Worm (Caenorhabditis elegans) whole organism, mixed stage, embryonic: ENCODE data around the gene C35B1.4.

ENCODE experiments used
- M03D4.4 ChIP-seq: sonication (generic microtip); optimal IDR thresholded peaks from 2 replicates; lab custom pipeline; 2017; ENCODE audit warnings: mild to moderate bottlenecking, missing genetic modification characterization, missing compliant biosample characterization
- bed-3 ChIP-seq: fragments of 200-800 bp; sonication (Bioruptor generic); optimal IDR thresholded peaks from 3 replicates; lab custom pipeline; 2018; ENCODE audit warnings: mild to moderate bottlenecking, missing genetic modification characterization, moderate library complexity, missing compliant biosample characterization
- blmp-1 ChIP-seq: fragments of 150-350 bp; optimal IDR thresholded peaks from 2 replicates; lab custom pipeline; 2014; ENCODE audit warnings: missing biosample characterization, missing genetic modification characterization
- ceh-39 ChIP-seq: fragments of 150-350 bp; optimal IDR thresholded peaks from 2 replicates; lab custom pipeline; 2014; ENCODE audit warnings: missing biosample characterization, missing genetic modification characterization
- ceh-43 ChIP-seq: fragments of 200-800 bp; sonication (Bioruptor generic); optimal IDR thresholded peaks from 2 replicates; lab custom pipeline; 2018; ENCODE audit warnings: mild to moderate bottlenecking, missing genetic modification characterization, moderate library complexity, missing compliant biosample characterization
- ceh-83 ChIP-seq: fragments of 200-800 bp; sonication (Bioruptor generic); optimal IDR thresholded peaks from 2 replicates; lab custom pipeline; 2018; ENCODE audit warnings: mild to moderate bottlenecking, missing genetic modification characterization, missing compliant biosample characterization
- ces-1 ChIP-seq: fragments of 150-350 bp; optimal IDR thresholded peaks from 2 replicates; lab custom pipeline; 2014; ENCODE audit warnings: missing biosample characterization, missing genetic modification reagents, missing genetic modification characterization
- cnd-1 ChIP-seq: fragments of 200-800 bp; sonication (Bioruptor generic); optimal IDR thresholded peaks from 2 replicates; lab custom pipeline; 2018; ENCODE audit warnings: mild to moderate bottlenecking, missing genetic modification characterization, missing compliant biosample characterization
- drap-1 ChIP-seq: fragments of 200-800 bp; sonication (Bioruptor generic); optimal IDR thresholded peaks from 3 replicates; lab custom pipeline; 2018; ENCODE audit warnings: mild to moderate bottlenecking, missing genetic modification characterization, missing compliant biosample characterization
- elt-1 ChIP-seq: sonication (generic microtip); optimal IDR thresholded peaks from 2 replicates; lab custom pipeline; 2017; ENCODE audit warnings: missing genetic modification characterization, mild to moderate bottlenecking, missing compliant biosample characterization, antibody characterized with exemption, moderate library complexity, borderline replicate concordance; ENCODE audit not compliant: insufficient read depth
- elt-3 ChIP-seq: fragments of 150-350 bp; optimal IDR thresholded peaks from 2 replicates; lab custom pipeline; 2014; ENCODE audit warnings: missing biosample characterization, missing genetic modification characterization
- flh-1 ChIP-seq: fragments of 200-800 bp; sonication (Bioruptor generic); optimal IDR thresholded peaks from 2 replicates; lab custom pipeline; 2018; ENCODE audit warnings: mild to moderate bottlenecking, missing genetic modification characterization, moderate library complexity, missing compliant biosample characterization
- ham-2 ChIP-seq: fragments of 200-800 bp; sonication (Bioruptor generic); optimal IDR thresholded peaks from 2 replicates; lab custom pipeline; 2018; ENCODE audit warnings: mild to moderate bottlenecking, missing genetic modification characterization, missing compliant biosample characterization
- hlh-1 ChIP-seq: fragments of 150-350 bp; optimal IDR thresholded peaks from 2 replicates; lab custom pipeline; 2014; ENCODE audit warnings: missing biosample characterization, missing genetic modification reagents, missing genetic modification characterization
- lin-13 ChIP-seq: fragments of 150-350 bp; optimal IDR thresholded peaks from 2 replicates; lab custom pipeline; 2014; ENCODE audit warnings: missing biosample characterization, missing genetic modification characterization
- lin-32 ChIP-seq: fragments of 200-800 bp; sonication (Bioruptor generic); optimal IDR thresholded peaks from 2 replicates; lab custom pipeline; 2018; ENCODE audit warnings: mild to moderate bottlenecking, missing genetic modification characterization, missing compliant biosample characterization
- lsy-2 ChIP-seq: fragments of 150-350 bp; optimal IDR thresholded peaks from 2 replicates; lab custom pipeline; 2014; ENCODE audit warnings: missing biosample characterization, missing genetic modification characterization
- mab-5 ChIP-seq: fragments of 150-350 bp; optimal IDR thresholded peaks from 2 replicates; lab custom pipeline; 2014; ENCODE audit warnings: missing biosample characterization, missing genetic modification characterization
- mep-1 ChIP-seq: fragments of 150-350 bp; optimal IDR thresholded peaks from 2 replicates; lab custom pipeline; 2017; ENCODE audit warnings: missing biosample characterization, missing genetic modification reagents, missing genetic modification characterization, inconsistent platforms
- mls-2 ChIP-seq: sonication (generic microtip); optimal IDR thresholded peaks from 2 replicates; lab custom pipeline; 2016; ENCODE audit warnings: mild to moderate bottlenecking, missing genetic modification characterization, moderate library complexity, missing compliant biosample characterization
- nhr-12 ChIP-seq: fragments of 150-350 bp; optimal IDR thresholded peaks from 2 replicates; lab custom pipeline; 2014; ENCODE audit warnings: missing biosample characterization, missing genetic modification characterization
- nhr-2 ChIP-seq: fragments of 150-350 bp; optimal IDR thresholded peaks from 2 replicates; lab custom pipeline; 2014; ENCODE audit warnings: missing biosample characterization, missing genetic modification characterization
- nhr-237 ChIP-seq: fragments of 150-350 bp; optimal IDR thresholded peaks from 2 replicates; lab custom pipeline; 2014; ENCODE audit warnings: missing biosample characterization, missing genetic modification characterization
- nhr-28 ChIP-seq: fragments of 150-350 bp; optimal IDR thresholded peaks from 2 replicates; lab custom pipeline; 2014; ENCODE audit warnings: missing biosample characterization, missing genetic modification characterization
- nhr-76 ChIP-seq: sonication (generic microtip); optimal IDR thresholded peaks from 2 replicates; lab custom pipeline; 2017; ENCODE audit warnings: missing biosample characterization, missing genetic modification characterization
- pha-4 ChIP-seq: fragments of 150-350 bp; optimal IDR thresholded peaks from 2 replicates; lab custom pipeline; 2018; ENCODE audit warnings: missing biosample characterization, missing genetic modification reagents, missing genetic modification characterization
- sem-2 ChIP-seq: fragments of 200-800 bp; sonication (Bioruptor generic); optimal IDR thresholded peaks from 2 replicates; lab custom pipeline; 2018; ENCODE audit warnings: mild to moderate bottlenecking, missing genetic modification characterization, missing compliant biosample characterization
- snpc-4 ChIP-seq: fragments of 150-350 bp; optimal IDR thresholded peaks from 2 replicates; lab custom pipeline; 2014; ENCODE audit warnings: missing biosample characterization, missing genetic modification characterization
- sptf-1 ChIP-seq: sonication (generic microtip); optimal IDR thresholded peaks from 2 replicates; lab custom pipeline; 2017; ENCODE audit warnings: mild to moderate bottlenecking, missing genetic modification characterization, moderate library complexity, missing compliant biosample characterization
- tbx-8 ChIP-seq: fragments of 200-800 bp; sonication (Bioruptor generic); optimal IDR thresholded peaks from 2 replicates; lab custom pipeline; 2018; ENCODE audit warnings: mild to moderate bottlenecking, missing genetic modification characterization, moderate library complexity, missing compliant biosample characterization
- unc-120 ChIP-seq: sonication (generic microtip); optimal IDR thresholded peaks from 2 replicates; lab custom pipeline; 2017; ENCODE audit warnings: missing genetic modification characterization, missing compliant biosample characterization; ENCODE audit not compliant: poor library complexity, severe bottlenecking
- unc-39 ChIP-seq: fragments of 150-350 bp; optimal IDR thresholded peaks from 2 replicates; lab custom pipeline; 2014; ENCODE audit warnings: missing biosample characterization, missing genetic modification characterization
- unc-62 ChIP-seq: fragments of 150-350 bp; optimal IDR thresholded peaks from 2 replicates; lab custom pipeline; 2014; ENCODE audit warnings: missing biosample characterization, missing genetic modification reagents, missing genetic modification characterization
- zip-8 ChIP-seq: fragments of 150-350 bp; optimal IDR thresholded peaks from 2 replicates; lab custom pipeline; 2014; ENCODE audit warnings: missing biosample characterization, missing genetic modification characterization
- ztf-11 ChIP-seq: fragments of 150-350 bp; optimal IDR thresholded peaks from 2 replicates; lab custom pipeline; 2014; ENCODE audit warnings: missing biosample characterization, missing genetic modification characterization

Gene C35B1.4

DNA sequence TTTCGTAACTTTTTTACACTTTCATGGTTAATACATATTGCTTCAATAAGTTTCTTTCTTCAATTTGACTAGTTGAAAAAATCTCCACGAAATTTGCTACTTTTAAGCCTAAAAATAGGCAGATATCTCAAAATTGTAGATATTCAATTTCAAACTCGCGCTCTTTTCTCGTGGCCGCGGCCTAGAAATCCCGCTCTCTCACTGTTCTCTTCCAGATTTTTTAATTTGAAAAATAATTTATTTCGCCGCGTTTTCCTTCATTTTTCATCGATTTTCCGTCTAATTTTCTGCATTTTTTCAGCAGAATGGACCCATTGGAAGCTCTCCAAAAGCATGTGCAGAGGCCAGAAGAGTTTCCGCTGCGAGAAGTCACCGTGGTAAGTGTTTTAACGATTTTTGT lies 37.3 kb upstream of the C35B1.4 start, which contains the start of gene cdc-73:
Gene cdc-73, plus strand, starts transcription at position 302 of the 400 bp plus-strand sequence.
- TF ChIP-seq ces-1 (GFP tag; lab: Kevin White, UChicago) (peak; percentile 35), nhr-76 (tag; lab: Kevin White, UChicago) (no peak), bed-3 (GFP tag; lab: Kevin White, UChicago) (no peak), sptf-1 (tag; lab: Kevin White, UChicago) (peak; percentile 31), lsy-2 (tag; lab: Kevin White, UChicago) (peak; percentile 23), blmp-1 (tag; lab: Kevin White, UChicago) (no peak), mab-5 (no peak), unc-39 (no peak), ztf-11 (no peak), hlh-1 (tag; lab: Kevin White, UChicago) (no peak), snpc-4 (no peak)
- TF ChIP-seq, all 35 proteins: peak for 3

DNA sequence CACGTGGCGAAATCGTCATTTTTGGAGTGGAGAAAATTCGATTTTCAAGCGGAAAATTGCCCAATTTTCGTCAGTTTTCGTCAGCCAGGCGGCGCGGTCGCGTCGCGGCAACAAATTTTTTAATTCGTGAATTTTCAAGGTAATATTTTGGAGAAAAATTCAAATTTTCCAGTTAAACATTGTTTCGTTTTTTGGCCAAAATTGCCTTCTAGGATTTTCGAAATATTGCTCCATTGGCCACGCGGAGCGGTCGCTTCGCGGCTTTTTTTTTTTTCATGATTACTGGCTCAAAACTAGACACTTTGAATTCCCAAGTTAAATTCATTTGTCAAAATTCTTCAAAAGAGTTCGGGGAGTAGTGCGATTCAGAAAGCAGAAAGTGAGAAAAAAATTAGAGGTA lies 32.0 kb upstream of the C35B1.4 start:
- TF ChIP-seq mls-2: no peak
- TF ChIP-seq ces-1 (GFP tag; lab: Kevin White, UChicago): no peak
- no peak for TF ChIP-seq ztf-11
- TF ChIP-seq bed-3 (GFP tag; lab: Kevin White, UChicago): no peak
- no peak for TF ChIP-seq ceh-83 (GFP tag; lab: Kevin White, UChicago)
- no peak for TF ChIP-seq M03D4.4
- no peak for TF ChIP-seq nhr-2
- TF ChIP-seq nhr-237 (tag; lab: Kevin White, UChicago): no peak
- no peak for TF ChIP-seq elt-3

DNA sequence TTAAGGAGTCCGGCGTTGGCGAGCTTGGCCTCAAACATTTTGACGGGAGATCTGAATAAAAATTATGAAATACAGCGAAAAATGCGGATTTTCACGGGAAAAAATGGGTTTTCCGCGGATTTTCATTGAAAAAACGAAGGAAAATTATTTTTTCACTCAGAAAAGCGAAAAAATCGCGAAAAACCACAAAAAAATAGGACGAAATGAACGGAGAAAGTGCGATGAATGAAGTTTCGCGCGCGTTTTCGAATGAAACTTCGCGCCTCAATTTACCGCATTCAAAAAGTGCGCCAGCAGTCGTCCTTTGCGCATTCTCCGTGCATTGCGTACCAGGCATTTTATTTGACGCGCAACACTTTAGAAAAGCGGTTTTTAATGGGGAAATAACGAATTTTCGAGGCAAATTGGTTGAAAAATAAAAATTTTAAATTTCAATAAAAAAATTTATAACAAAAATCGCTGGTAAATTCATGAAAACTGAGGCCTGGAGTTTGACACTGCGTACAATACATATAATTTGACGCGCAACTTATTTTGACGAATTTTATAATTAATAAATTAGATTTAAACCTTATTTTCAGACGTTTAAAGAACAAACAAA lies 30.1 kb upstream of the C35B1.4 start, which contains the start of gene pcn-1:
Gene pcn-1, minus strand, starts transcription at position 51 of the 601 bp plus-strand sequence.
- TF ChIP-seq ces-1 (GFP tag; lab: Kevin White, UChicago): peak; percentile 86
- TF ChIP-seq mab-5: peak; percentile 76
- no peak for TF ChIP-seq sem-2
- TF ChIP-seq zip-8 (tag; lab: Kevin White, UChicago): no peak
- TF ChIP-seq sptf-1 (tag; lab: Kevin White, UChicago): peak; percentile 74
- no peak for TF ChIP-seq nhr-12 (tag; lab: Kevin White, UChicago)
- TF ChIP-seq ceh-83 (GFP tag; lab: Kevin White, UChicago): no peak
- TF ChIP-seq blmp-1 (tag; lab: Kevin White, UChicago): peak; percentile 39
- TF ChIP-seq unc-62 (GFP tag; lab: Kevin White, UChicago): no peak
- peak; percentile 89 for TF ChIP-seq mep-1
- peak; percentile 33 for TF ChIP-seq cnd-1 (tag; lab: Kevin White, UChicago)
- no peak for TF ChIP-seq bed-3 (GFP tag; lab: Kevin White, UChicago)
- no peak for TF ChIP-seq nhr-76 (tag; lab: Kevin White, UChicago)
- TF ChIP-seq snpc-4: no peak
- TF ChIP-seq M03D4.4: peak; percentile 12
- TF ChIP-seq pha-4 (tag; lab: Kevin White, UChicago): peak; percentile 79
- no peak for TF ChIP-seq unc-39
- no peak for TF ChIP-seq ztf-11
- peak; percentile 45 for TF ChIP-seq ceh-43
- peak; percentile 38 for TF ChIP-seq drap-1 (GFP tag; lab: Kevin White, UChicago)
- peak; percentile 57 for TF ChIP-seq nhr-237 (tag; lab: Kevin White, UChicago)
- peak; percentile 56 for TF ChIP-seq nhr-2
- no peak for TF ChIP-seq elt-3
- TF ChIP-seq tbx-8 (GFP tag; lab: Kevin White, UChicago): peak; percentile 32
- peak; percentile 81 for TF ChIP-seq ceh-39 (tag; lab: Kevin White, UChicago)
- TF ChIP-seq ham-2 (GFP tag; lab: Kevin White, UChicago): no peak
- TF ChIP-seq elt-1 (tag; lab: Kevin White, UChicago): no peak
- peak; percentile 27 for TF ChIP-seq mls-2
- TF ChIP-seq unc-120 (tag; lab: Kevin White, UChicago): peak; percentile 22
- TF ChIP-seq flh-1 (GFP tag; lab: Kevin White, UChicago): no peak
- TF ChIP-seq lin-32 (GFP tag; lab: Kevin White, UChicago): no peak
- peak; percentile 97 for TF ChIP-seq lin-13
- peak; percentile 1 for TF ChIP-seq hlh-1 (tag; lab: Kevin White, UChicago)
- no peak for TF ChIP-seq nhr-28 (tag; lab: Kevin White, UChicago)
- TF ChIP-seq lsy-2 (tag; lab: Kevin White, UChicago): peak; percentile 82
